Worm (Caenorhabditis elegans): ENCODE results near the gene frpr-7.
"Not testable (repeated sequence)": the region's sequence is repeated elsewhere in the genome, so short reads cannot be mapped to it uniquely, and the experiment has no call there.

The frpr-7 gene

ce11 chrX:17550755-17551154, 28.9 kb downstream of the frpr-7 start, which contains the start of gene hlh-28:
hlh-28 (plus strand) TSS chrX:17551055.
- TF ChIP-seq ceh-2, ceh-31, Y22D7AL.16 (tag; optimal IDR thresholded peaks at IDR 0.05): not testable (repeated sequence)

- not testable (repeated sequence) for TF ChIP-seq rnt-1, F13H6.1, hlh-8 (tag; optimal IDR thresholded peaks at IDR 0.05)
Measured at ce11 chrX:17548539-17548938, 31.1 kb downstream of the frpr-7 start, which contains the start of gene hlh-29. hlh-29 (minus strand) TSS chrX:17548639.

- TF ChIP-seq ceh-9 (tag; optimal IDR thresholded peaks at IDR 0.05) (no peak), ztf-16 (tag; optimal IDR thresholded peaks at IDR 0.05) (no peak), sox-2 (GFP tag; IDR thresholded peaks at IDR 0.05) (no peak), ceh-31 (tag; optimal IDR thresholded peaks at IDR 0.05) (no peak), che-1 (tag; optimal IDR thresholded peaks at IDR 0.05) (no peak), sdc-2 (tag; optimal IDR thresholded peaks at IDR 0.05) (peak; percentile 97), tbx-2 (tag; optimal IDR thresholded peaks at IDR 0.05) (no peak)
Measured at ce11 chrX:17545498-17545897, 34.2 kb downstream of the frpr-7 start.

- TF ChIP-seq ceh-31 (tag; optimal IDR thresholded peaks at IDR 0.05) (peak; percentile 58), unc-86 (tag; optimal IDR thresholded peaks at IDR 0.05) (no peak), unc-42 (tag; optimal IDR thresholded peaks at IDR 0.05) (peak; percentile 58), ceh-18 (tag; optimal IDR thresholded peaks at IDR 0.05) (peak; percentile 66), sdc-2 (tag; optimal IDR thresholded peaks at IDR 0.05) (peak; percentile 99), dmd-4 (tag; optimal IDR thresholded peaks at IDR 0.05; ENCODE audit: borderline replicate concordance) (no peak), rnt-1 (tag; optimal IDR thresholded peaks at IDR 0.05) (peak; percentile 26), ceh-2 (tag; optimal IDR thresholded peaks at IDR 0.05) (peak; percentile 15), Y22D7AL.16 (tag; optimal IDR thresholded peaks at IDR 0.05) (no peak), ceh-14 (tag; optimal IDR thresholded peaks at IDR 0.05) (no peak), lin-11 (tag; optimal IDR thresholded peaks at IDR 0.05) (no peak), gmeb-2 (tag; optimal IDR thresholded peaks at IDR 0.05) (no peak), ahr-1 (tag; optimal IDR thresholded peaks at IDR 0.05) (no peak), tbx-2 (tag; optimal IDR thresholded peaks at IDR 0.05) (peak; percentile 43), ref-2 (tag; optimal IDR thresholded peaks at IDR 0.05) (peak; percentile 44), nfya-1 (tag; optimal IDR thresholded peaks at IDR 0.05) (peak; percentile 44), ceh-34 (tag; optimal IDR thresholded peaks at IDR 0.05) (peak; percentile 35), ceh-6 (GFP tag; optimal IDR thresholded peaks at IDR 0.05) (no peak)
Measured at ce11 chrX:17544349-17544936, 35.2 kb downstream of the frpr-7 start.

- TF ChIP-seq hlh-30 (tag; optimal IDR thresholded peaks at IDR 0.05; ENCODE audit: insufficient read depth) (peak; percentile 13), pha-2 (tag; optimal IDR thresholded peaks at IDR 0.05) (no peak)
Measured at ce11 chrX:17539968-17540367, 39.7 kb downstream of the frpr-7 start.

- TF ChIP-seq elt-4 (tag; optimal IDR thresholded peaks at IDR 0.05) (no peak), ceh-19 (GFP tag; optimal IDR thresholded peaks at IDR 0.05) (no peak), rnt-1 (tag; optimal IDR thresholded peaks at IDR 0.05) (no peak), nhr-232 (tag; optimal IDR thresholded peaks at IDR 0.05) (no peak), elt-2 (tag; optimal IDR thresholded peaks at IDR 0.05) (no peak), tbx-2 (tag; optimal IDR thresholded peaks at IDR 0.05) (no peak), gmeb-2 (tag; optimal IDR thresholded peaks at IDR 0.05) (no peak), hlh-8 (tag; optimal IDR thresholded peaks at IDR 0.05) (no peak)
Measured at ce11 chrX:17537568-17537967, 42.1 kb downstream of the frpr-7 start.

All from whole organism, late embryonic.